Worm (Caenorhabditis elegans): Measurements from ENCODE around the gene F39B3.7.
A peak's percentile ranks its signal among the peaks of the same experiment; 100 is the strongest.

The F39B3.7 gene

DNA sequence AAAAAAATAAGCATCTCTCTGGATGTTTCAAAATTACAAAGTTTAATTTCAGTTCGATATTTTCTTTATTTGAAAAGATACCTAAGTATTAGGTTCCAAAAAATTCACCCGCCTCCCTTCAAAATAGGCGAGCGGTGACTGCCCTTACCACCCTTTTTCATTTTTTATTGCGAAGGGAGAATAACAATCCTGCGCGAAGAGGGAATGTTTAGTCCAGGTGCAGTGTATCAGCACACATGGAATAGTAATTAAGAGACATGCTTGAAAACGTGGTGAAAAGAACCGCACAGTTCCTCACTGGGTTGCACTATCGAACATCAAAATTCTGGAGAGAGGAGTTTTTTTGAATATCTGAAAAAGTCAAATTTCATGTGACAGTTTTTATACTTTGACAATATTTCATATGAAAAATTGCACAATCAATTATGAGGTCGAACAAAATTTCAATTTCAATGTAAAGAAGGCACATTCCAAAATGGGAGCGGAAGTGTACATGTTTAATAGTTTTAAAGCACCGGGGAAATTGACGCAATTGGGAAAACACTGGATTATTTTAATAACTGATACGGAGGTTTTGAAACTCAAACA, 22.8 kb downstream of the F39B3.7 start (continued):
- no peak for TF ChIP-seq lsl-1 (GFP tag; optimal IDR thresholded peaks at IDR 0.05)
- TF ChIP-seq rcor-1 (GFP tag; IDR thresholded peaks at IDR 0.05): peak; percentile 94
- no peak for TF ChIP-seq aptf-3 (GFP tag; IDR thresholded peaks at IDR 0.05)
- no peak for TF ChIP-seq bed-2 (GFP tag; IDR thresholded peaks at IDR 0.05)
- 0 out of 2 replicates have a peak, but pooled peaks have one; percentile 54 for TF ChIP-seq Y67H2A.10 (GFP tag; conservative IDR thresholded peaks at IDR 0.05)
- peak; percentile 41 for TF ChIP-seq B0261.1 (tag; optimal IDR thresholded peaks at IDR 0.05)
- no peak for TF ChIP-seq zfh-2 (GFP tag; conservative IDR thresholded peaks at IDR 0.05)
- no peak for TF ChIP-seq snpc-4 (GFP tag; optimal IDR thresholded peaks at IDR 0.05)
- peak in 2 of 4 experiments; percentile 63 to 76 for TF ChIP-seq snpc-4 (tag; optimal IDR thresholded peaks at IDR 0.05)
- peak; percentile 83; the same call in 1 of the 2 replicates for TF ChIP-seq egl-44 (GFP tag; IDR thresholded peaks at IDR 0.05)
- TF ChIP-seq T26A5.8 (tag; optimal IDR thresholded peaks at IDR 0.05): no peak
- no peak for TF ChIP-seq attf-6 (GFP tag; IDR thresholded peaks at IDR 0.05)
- no peak for TF ChIP-seq unc-130 (GFP tag; optimal IDR thresholded peaks at IDR 0.05)
- TF ChIP-seq xnd-1 (tag; optimal IDR thresholded peaks at IDR 0.05): no peak
- peak; percentile 75 for TF ChIP-seq madf-10 (tag; optimal IDR thresholded peaks at IDR 0.05)
- peak; percentile 98 for TF ChIP-seq K11D2.4 (GFP tag; IDR thresholded peaks at IDR 0.05)
- TF ChIP-seq attf-3 (GFP tag; conservative IDR thresholded peaks at IDR 0.05): peak; percentile 47; the same call in 1 of the 2 replicates

- TF ChIP-seq nfyb-1 (GFP tag; IDR thresholded peaks at IDR 0.05) (no peak), B0019.2 (GFP tag; conservative IDR thresholded peaks at IDR 0.05) (no peak), repo-1 (tag; optimal IDR thresholded peaks at IDR 0.05) (no peak), madf-3 (GFP tag; IDR thresholded peaks at IDR 0.05) (no peak), F55B11.4 (tag; optimal IDR thresholded peaks at IDR 0.05; ENCODE audit: borderline replicate concordance, insufficient read depth) (no peak), C17E4.6 (GFP tag; IDR thresholded peaks at IDR 0.05) (no peak), madf-8 (GFP tag; conservative IDR thresholded peaks at IDR 0.05) (no peak), F37B4.10 (GFP tag; IDR thresholded peaks at IDR 0.05) (no peak), D2030.7 (GFP tag; IDR thresholded peaks at IDR 0.05) (no peak)
Measured at ce11 chrX:17539968-17540367, 27.3 kb downstream of the F39B3.7 start.

DNA sequence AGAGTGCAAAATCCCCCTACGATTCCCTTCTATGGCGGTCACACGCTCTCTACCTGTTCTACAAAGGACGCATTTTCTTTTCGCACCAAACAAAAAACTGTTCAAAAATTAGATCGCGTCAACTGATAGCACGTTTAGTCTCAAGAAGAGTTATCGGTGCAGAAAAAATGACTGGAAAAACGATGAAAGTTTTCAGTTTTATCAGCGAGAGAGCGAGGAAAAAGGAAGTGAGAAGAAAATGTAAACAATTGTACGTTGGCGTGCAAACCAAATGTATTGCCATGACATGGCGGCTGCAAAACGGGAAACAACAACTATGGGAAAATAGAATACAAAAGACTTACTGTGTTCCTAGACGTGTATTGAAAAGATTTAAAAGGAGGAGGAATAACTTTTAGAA, 29.7 kb downstream of the F39B3.7 start:
- no peak for TF ChIP-seq bed-2 (GFP tag; IDR thresholded peaks at IDR 0.05)
- no peak for TF ChIP-seq T26A5.8 (tag; optimal IDR thresholded peaks at IDR 0.05)
- no peak for TF ChIP-seq zim-3 (tag; optimal IDR thresholded peaks at IDR 0.05)
- no peak for TF ChIP-seq ccch-3 (GFP tag; optimal IDR thresholded peaks at IDR 0.05)
- TF ChIP-seq nhr-80 (tag; optimal IDR thresholded peaks at IDR 0.05): peak; percentile 58
- no peak for TF ChIP-seq Y53G8AR.9 (GFP tag; conservative IDR thresholded peaks at IDR 0.05)
- TF ChIP-seq nfya-2 (GFP tag; IDR thresholded peaks at IDR 0.05): no peak
- no peak for TF ChIP-seq F22D6.2 (tag; optimal IDR thresholded peaks at IDR 0.05)

ce11 chrX:17534877-17535276, 32.4 kb downstream of the F39B3.7 start:
- no peak for TF ChIP-seq B0261.1 (tag; optimal IDR thresholded peaks at IDR 0.05)
- no peak for TF ChIP-seq cebp-1 (GFP tag; IDR thresholded peaks at IDR 0.05)
- no peak for TF ChIP-seq cebp-1 (tag; optimal IDR thresholded peaks at IDR 0.05)
- no peak for TF ChIP-seq attf-3 (GFP tag; conservative IDR thresholded peaks at IDR 0.05)
- TF ChIP-seq F22D6.2 (tag; optimal IDR thresholded peaks at IDR 0.05): no peak
- TF ChIP-seq ama-1 (optimal IDR thresholded peaks at IDR 0.05): no peak
- TF ChIP-seq ama-1 (GFP tag; optimal IDR thresholded peaks at IDR 0.05): no peak
- TF ChIP-seq lsy-27 (tag; optimal IDR thresholded peaks at IDR 0.05; ENCODE audit: borderline replicate concordance, insufficient read depth): no peak
- TF ChIP-seq athp-1 (tag; optimal IDR thresholded peaks at IDR 0.05): no peak
- TF ChIP-seq egl-18 (GFP tag; IDR thresholded peaks at IDR 0.05): no peak
- TF ChIP-seq F23B12.7 (tag; optimal IDR thresholded peaks at IDR 0.05; ENCODE audit: insufficient read depth): no peak
- TF ChIP-seq tbp1 (GFP tag; optimal IDR thresholded peaks at IDR 0.05): no peak
- no peak for TF ChIP-seq rec-8 (tag; optimal IDR thresholded peaks at IDR 0.05)
- no peak for TF ChIP-seq madf-6 (GFP tag; IDR thresholded peaks at IDR 0.05)
- TF ChIP-seq zim-3 (tag; optimal IDR thresholded peaks at IDR 0.05): no peak
- no peak for TF ChIP-seq nhr-90 (tag; optimal IDR thresholded peaks at IDR 0.05)
- TF ChIP-seq Y95B8A.8 (GFP tag; IDR thresholded peaks at IDR 0.05): no peak

Data from whole organism, young adult.